Fruit fly (Drosophila melanogaster) S2 (cell line): ENCODE data around the gene klar.
A peak's percentile ranks its signal among the peaks of the same experiment; 100 is the strongest.

ENCODE experiments used
- CG8478 ChIP-seq: fragments of >200 bp; optimal IDR thresholded peaks from 2 replicates; lab custom pipeline; 2018
- CTCF ChIP-seq, 2 experiments: fragments of >200 bp; optimal IDR thresholded peaks; 2 replicates each; lab custom pipeline; 2018

DNA sequence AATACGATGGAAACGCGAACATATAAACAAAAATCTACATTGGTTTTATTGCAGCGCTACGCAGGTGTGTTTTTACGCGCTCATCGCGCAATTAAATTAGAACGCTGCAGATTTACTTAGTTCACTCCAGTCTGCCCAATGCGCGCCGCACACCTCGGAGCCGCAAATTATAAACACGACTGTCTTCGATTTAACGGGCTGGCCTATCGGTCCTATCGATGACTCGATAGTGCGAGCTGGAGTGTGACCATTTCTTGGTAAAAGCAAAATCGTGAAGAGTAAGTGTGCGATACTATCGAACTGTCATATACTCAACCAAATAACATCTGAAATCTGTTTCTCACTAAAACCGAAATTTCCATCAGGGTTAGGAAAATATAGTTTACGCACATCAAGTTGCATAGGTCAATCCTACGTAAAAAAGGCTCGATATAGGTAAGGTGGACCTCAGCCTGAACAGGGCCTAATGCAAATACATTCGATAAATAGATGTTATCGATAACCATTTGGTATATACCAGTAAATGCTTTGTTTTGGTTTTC is at the start of gene klar, which contains the start of gene BORCS6:
- TF ChIP-seq CG8478 (lab: Kevin White, UChicago) = no peak
- peak; percentile 20 to 55 for TF ChIP-seq CTCF (optimal IDR thresholded peaks at IDR 0.05; lab: Kevin White, UChicago)
